Worm (Caenorhabditis elegans): ENCODE measurements around the gene K08D8.2.

ce11 chrIV:12906529-12906928 is 3.7 kb downstream of the K08D8.2 start, which contains the start of gene K08D8.3:
- TF ChIP-seq bed-2 (GFP tag; IDR thresholded peaks at IDR 0.05), result no peak
- no peak for TF ChIP-seq dpl-1 (GFP tag; optimal IDR thresholded peaks at IDR 0.05)
- no peak for TF ChIP-seq ztf-6 (GFP tag; IDR thresholded peaks at IDR 0.05)
- TF ChIP-seq hlh-26 (GFP tag; conservative IDR thresholded peaks at IDR 0.05), result no peak
- TF ChIP-seq chd-7 (tag; optimal IDR thresholded peaks at IDR 0.05), result no peak
- TF ChIP-seq aptf-2 (GFP tag; conservative IDR thresholded peaks at IDR 0.05), result no peak
- no peak for TF ChIP-seq hlh-12 (tag; optimal IDR thresholded peaks at IDR 0.05)
- no peak for TF ChIP-seq athp-1 (tag; optimal IDR thresholded peaks at IDR 0.05)
- TF ChIP-seq tlf-1 (GFP tag; optimal IDR thresholded peaks at IDR 0.05), result no peak
- TF ChIP-seq snpc-4 (GFP tag; optimal IDR thresholded peaks at IDR 0.05), result no peak
- no peak for TF ChIP-seq snpc-4 (tag; optimal IDR thresholded peaks at IDR 0.05)
- TF ChIP-seq nfya-1 (tag; optimal IDR thresholded peaks at IDR 0.05; ENCODE audit: borderline replicate concordance, insufficient read depth), result no peak
- no peak for TF ChIP-seq ama-1 (optimal IDR thresholded peaks at IDR 0.05)
- TF ChIP-seq ama-1 (GFP tag; optimal IDR thresholded peaks at IDR 0.05), result no peak
- TF ChIP-seq Y95B8A.8 (GFP tag; IDR thresholded peaks at IDR 0.05), result no peak
- no peak for TF ChIP-seq mcd-1 (GFP tag; IDR thresholded peaks at IDR 0.05)

All from whole organism, young adult.